Worm (Caenorhabditis elegans): ENCODE data around the gene sre-31.

DNA sequence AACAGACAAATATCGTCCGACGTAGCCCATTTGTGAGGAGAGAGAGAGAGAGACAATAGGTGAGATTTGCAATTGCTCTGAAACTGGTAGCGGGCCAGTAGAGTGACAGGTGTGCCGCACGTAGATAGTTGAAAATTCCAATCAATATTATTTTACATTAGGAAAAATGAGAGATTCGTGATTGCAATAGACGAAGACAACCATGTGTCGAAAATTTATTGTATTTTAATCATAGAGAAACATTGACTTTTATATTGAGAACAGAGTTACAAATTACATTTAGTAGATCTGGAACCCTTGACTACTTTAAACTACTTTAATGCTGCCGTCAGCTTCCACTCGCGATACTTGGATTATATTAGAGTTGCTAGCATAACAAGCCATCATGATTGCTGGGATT is 3.8 kb upstream of the sre-31 start, which contains the start of gene Y57A10C.1:
- TF ChIP-seq fkh-2 (tag; optimal IDR thresholded peaks at IDR 0.05), result no peak
- no peak for TF ChIP-seq aly-2 (tag; optimal IDR thresholded peaks at IDR 0.05)
